Worm (Caenorhabditis elegans) whole organism, midembryonic: Measurements from ENCODE around the gene T08D10.5.

ENCODE experiments used
- T22C8.4 ChIP-seq: fragments of 200-800 bp; sonication (Bioruptor generic); IDR thresholded peaks from 2 replicates; pipeline ENCODE4 v1.3.6; 2022; ENCODE audit warnings: missing genetic modification characterization, missing compliant biosample characterization
- cog-1 ChIP-seq: sonication (generic microtip); optimal IDR thresholded peaks from 2 replicates; lab custom pipeline; 2016; ENCODE audit warnings: missing genetic modification characterization, missing compliant biosample characterization
- flt-1 ChIP-seq: fragments of 200-800 bp; sonication (Bioruptor generic); IDR thresholded peaks from 2 replicates; pipeline ENCODE4 v1.3.6; 2022; ENCODE audit warnings: missing genetic modification characterization, missing compliant biosample characterization
- klf-2 ChIP-seq: fragments of 200-800 bp; sonication (Bioruptor generic); conservative IDR thresholded peaks from 2 replicates; pipeline ENCODE4 v1.3.6; 2022; ENCODE audit warnings: missing genetic modification reagents, missing genetic modification characterization, missing compliant biosample characterization
- med-1 ChIP-seq: sonication (generic microtip); optimal IDR thresholded peaks from 2 replicates; lab custom pipeline; 2017; ENCODE audit warnings: missing genetic modification characterization, mild to moderate bottlenecking, missing compliant biosample characterization, antibody characterized with exemption, missing genetic modification reagents; ENCODE audit not compliant: insufficient read depth
- ref-1 ChIP-seq: fragments of 200-800 bp; sonication (Bioruptor generic); conservative IDR thresholded peaks from 2 replicates; pipeline ENCODE4 v1.3.6; 2022; ENCODE audit warnings: missing genetic modification reagents, missing genetic modification characterization, missing compliant biosample characterization
- tab-1 ChIP-seq: fragments of 200-800 bp; sonication (Bioruptor generic); IDR thresholded peaks from 2 replicates; pipeline ENCODE4 v1.3.6; 2022; ENCODE audit warnings: missing genetic modification characterization, missing compliant biosample characterization
- ztf-23 ChIP-seq: fragments of 200-800 bp; sonication (Bioruptor generic); IDR thresholded peaks from 2 replicates; pipeline ENCODE4 v1.3.6; 2022; ENCODE audit warnings: missing genetic modification reagents, missing genetic modification characterization, missing compliant biosample characterization
- ztf-29 ChIP-seq: fragments of 200-800 bp; sonication (Bioruptor generic); IDR thresholded peaks from 2 replicates; pipeline ENCODE4 v1.3.6; 2022; ENCODE audit warnings: missing genetic modification reagents, missing genetic modification characterization, missing compliant biosample characterization

The T08D10.5 gene

DNA sequence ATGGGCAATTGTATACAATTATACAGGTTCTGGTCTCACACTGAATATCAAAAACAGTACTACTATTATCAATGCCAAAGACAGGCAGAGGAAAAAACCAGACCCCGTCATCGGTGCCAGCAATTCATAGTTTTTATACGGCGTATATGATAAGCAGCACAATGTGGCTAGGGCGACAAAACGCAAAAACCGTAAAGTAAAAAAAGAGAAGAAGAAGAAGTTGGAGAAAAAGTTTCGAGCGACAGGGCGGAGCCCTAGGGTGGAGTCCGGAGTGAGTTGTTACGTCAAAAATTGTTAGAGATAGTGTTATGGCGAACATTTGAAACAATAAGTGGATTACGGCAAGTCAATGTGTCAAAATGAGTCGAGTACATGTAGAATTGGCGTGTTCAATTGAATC is 44.3 kb downstream of the T08D10.5 start:
- TF ChIP-seq flt-1 (no peak), ref-1 (GFP tag; lab: Robert Waterston, UW) (no peak), med-1 (no peak), tab-1 (GFP tag; lab: Robert Waterston, UW) (no peak), klf-2 (GFP tag; lab: Robert Waterston, UW) (no peak), T22C8.4 (GFP tag; lab: Robert Waterston, UW) (no peak), cog-1 (tag; lab: Kevin White, UChicago) (no peak), ztf-29 (GFP tag; lab: Robert Waterston, UW) (no peak), ztf-23 (GFP tag; lab: Robert Waterston, UW) (no peak)

ce11 chrX:12003969-12004368 is 46.6 kb downstream of the T08D10.5 start:
- TF ChIP-seq ztf-29 (GFP tag; lab: Robert Waterston, UW) (no peak), med-1 (no peak), ztf-23 (GFP tag; lab: Robert Waterston, UW) (no peak), flt-1 (no peak), ref-1 (GFP tag; lab: Robert Waterston, UW) (no peak), tab-1 (GFP tag; lab: Robert Waterston, UW) (no peak), klf-2 (GFP tag; lab: Robert Waterston, UW) (no peak), cog-1 (tag; lab: Kevin White, UChicago) (no peak), T22C8.4 (GFP tag; lab: Robert Waterston, UW) (no peak)

- TF ChIP-seq ref-1 (GFP tag; lab: Robert Waterston, UW): no peak
These were observed 47.6 kb downstream of the T08D10.5 start for ce11 chrX:12004925-12005324.

DNA sequence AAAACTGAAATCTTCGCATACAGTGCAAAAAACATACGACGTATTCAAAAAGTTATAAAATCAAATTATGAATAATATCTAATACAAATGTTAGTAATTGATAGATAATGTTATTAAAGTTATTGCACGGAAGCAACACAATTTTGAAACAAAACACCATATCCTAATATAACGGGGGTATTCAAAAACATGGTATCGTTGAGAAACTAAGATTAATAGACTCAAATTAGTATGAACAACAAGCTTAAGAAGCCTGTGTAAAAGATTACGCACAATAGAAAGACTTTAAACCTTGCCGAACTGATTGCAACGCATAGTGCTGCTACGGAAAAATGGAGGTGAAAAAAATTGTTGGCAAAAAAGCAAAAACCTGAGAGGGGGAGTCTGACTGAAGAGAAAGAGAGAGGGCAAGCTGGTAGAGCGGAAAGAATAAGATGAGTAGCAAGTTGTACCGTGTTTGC is 48.2 kb downstream of the T08D10.5 start, which contains the start of gene sma-5:
TSS of gene sma-5 (minus strand) at position 51 of the 461 bp plus-strand sequence.
- TF ChIP-seq ztf-23 (GFP tag; lab: Robert Waterston, UW): no peak
- no peak for TF ChIP-seq T22C8.4 (GFP tag; lab: Robert Waterston, UW)
- TF ChIP-seq flt-1: no peak
- TF ChIP-seq cog-1 (tag; lab: Kevin White, UChicago): no peak
- TF ChIP-seq med-1: no peak
- no peak for TF ChIP-seq tab-1 (GFP tag; lab: Robert Waterston, UW)
- TF ChIP-seq klf-2 (GFP tag; lab: Robert Waterston, UW): no peak
- TF ChIP-seq ref-1 (GFP tag; lab: Robert Waterston, UW): no peak
- no peak for TF ChIP-seq ztf-29 (GFP tag; lab: Robert Waterston, UW)

- TF ChIP-seq flt-1 (no peak), ref-1 (GFP tag; lab: Robert Waterston, UW) (no peak), ztf-23 (GFP tag; lab: Robert Waterston, UW) (no peak), med-1 (no peak), klf-2 (GFP tag; lab: Robert Waterston, UW) (no peak), tab-1 (GFP tag; lab: Robert Waterston, UW) (no peak), ztf-29 (GFP tag; lab: Robert Waterston, UW) (no peak), T22C8.4 (GFP tag; lab: Robert Waterston, UW) (no peak), cog-1 (tag; lab: Kevin White, UChicago) (no peak)
These were observed 49.1 kb downstream of the T08D10.5 start for ce11 chrX:12006470-12006869.

DNA sequence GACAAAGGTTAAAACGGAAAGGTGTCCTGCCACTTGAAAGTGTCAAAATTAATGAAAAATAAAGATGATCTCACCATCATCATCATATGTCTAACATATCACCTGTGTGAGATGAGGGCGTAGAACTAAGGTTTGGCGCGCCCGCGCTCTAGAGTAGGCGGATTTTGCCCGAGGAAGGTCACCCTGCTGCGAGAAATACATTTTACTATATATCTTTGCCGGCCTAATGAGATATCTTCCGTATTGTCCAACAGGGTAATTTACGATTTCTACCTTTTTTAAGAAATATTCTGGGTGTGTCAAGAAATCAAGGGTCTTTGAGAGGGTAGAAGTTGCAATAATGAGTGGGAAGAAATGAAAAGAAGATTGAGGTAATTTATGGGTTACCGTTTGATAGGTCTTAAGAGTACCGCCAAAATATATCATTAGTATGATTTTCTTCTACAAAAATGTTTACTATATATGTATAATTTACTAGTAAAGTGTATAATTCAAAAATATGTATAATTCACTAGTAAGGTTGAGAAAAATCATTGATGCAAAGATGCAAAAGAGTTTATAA is 50.6 kb downstream of the T08D10.5 start:
- TF ChIP-seq ref-1 (GFP tag; lab: Robert Waterston, UW) (no peak), ztf-29 (GFP tag; lab: Robert Waterston, UW) (no peak), T22C8.4 (GFP tag; lab: Robert Waterston, UW) (no peak), cog-1 (tag; lab: Kevin White, UChicago) (no peak), ztf-23 (GFP tag; lab: Robert Waterston, UW) (no peak), klf-2 (GFP tag; lab: Robert Waterston, UW) (no peak), med-1 (no peak)
